Worm (Caenorhabditis elegans): ENCODE measurements around the gene ceh-20.

Gene ceh-20

DNA sequence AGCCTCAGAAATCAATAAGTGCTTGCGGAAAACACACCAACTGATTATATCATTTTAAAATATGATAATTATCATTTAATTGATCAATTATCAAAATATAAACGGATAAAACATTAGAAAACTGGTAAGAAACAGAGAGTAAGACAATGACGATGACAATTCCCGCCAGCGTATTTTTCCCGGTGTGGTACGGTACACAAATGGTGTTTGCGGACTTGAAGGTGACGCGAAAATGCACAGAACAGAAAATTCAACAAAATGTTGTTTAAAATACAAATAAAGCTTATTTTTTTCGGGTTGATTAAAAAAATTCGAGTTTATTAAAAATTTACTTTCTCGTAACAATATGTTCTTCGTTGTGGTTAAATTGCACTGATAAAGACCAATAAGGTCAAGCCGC, 18.5 kb upstream of the ceh-20 start (continued):
- TF ChIP-seq hrde-1 (tag; optimal IDR thresholded peaks at IDR 0.05; ENCODE audit: borderline replicate concordance) = no peak
- no peak for TF ChIP-seq F22D6.2 (tag; optimal IDR thresholded peaks at IDR 0.05)
- no peak for TF ChIP-seq madf-10 (tag; optimal IDR thresholded peaks at IDR 0.05)
- peak; percentile 42 for TF ChIP-seq snpc-1.3 (tag; optimal IDR thresholded peaks at IDR 0.05; ENCODE audit: insufficient read depth)
- peak; percentile 85 for TF ChIP-seq madf-8 (GFP tag; conservative IDR thresholded peaks at IDR 0.05)
- no peak for TF ChIP-seq Y56A3A.18 (GFP tag; IDR thresholded peaks at IDR 0.05)
- TF ChIP-seq rpc-1 (optimal IDR thresholded peaks at IDR 0.05) = no peak
- TF ChIP-seq rpc-1 (tag; optimal IDR thresholded peaks at IDR 0.05) = no peak
- peak; percentile 77 for TF ChIP-seq madf-3 (GFP tag; IDR thresholded peaks at IDR 0.05)

DNA sequence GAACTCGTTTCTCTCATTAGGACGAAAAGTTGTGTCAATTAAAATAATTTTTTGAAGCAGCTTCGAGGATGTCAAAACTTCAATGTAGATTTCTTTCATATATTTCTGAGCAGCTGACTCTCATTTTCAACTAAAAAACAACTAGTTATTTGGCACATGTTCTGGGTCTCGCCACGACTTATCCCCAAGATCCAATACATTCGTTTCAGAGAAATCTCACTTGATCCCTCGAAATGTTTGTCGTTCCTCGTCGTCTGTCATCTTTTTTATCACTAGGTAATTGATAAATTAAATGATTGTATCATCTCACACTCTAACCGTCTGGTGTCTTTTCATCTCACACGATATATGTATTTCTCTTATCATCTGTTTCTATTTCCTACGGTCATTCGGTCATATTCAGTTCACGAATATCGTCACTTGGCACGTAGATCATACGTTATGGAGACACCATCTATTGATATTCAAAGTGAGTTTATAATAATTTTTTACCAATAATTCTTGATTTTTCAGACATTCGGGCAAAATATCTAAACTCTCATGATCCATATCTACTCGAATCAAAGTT, 17.7 kb upstream of the ceh-20 start, which contains the start of the genes rpn-6.1 and F57B9.1:
rpn-6.1 (minus strand) TSS at position 65 of the 568 bp plus-strand sequence.
F57B9.1 (plus strand) TSS at position 154 of the 568 bp plus-strand sequence.
- TF ChIP-seq ztf-25 (GFP tag; IDR thresholded peaks at IDR 0.05) (no peak), nhr-80 (tag; optimal IDR thresholded peaks at IDR 0.05) (peak; percentile 23), ZK185.1 (tag; optimal IDR thresholded peaks at IDR 0.05; ENCODE audit: poor library complexity, severe bottlenecking) (peak; percentile 13), hmg-1.2 (GFP tag; IDR thresholded peaks at IDR 0.05) (0 out of 2 replicates have a peak, but pooled peaks have one; percentile 12), B0261.1 (tag; optimal IDR thresholded peaks at IDR 0.05) (no peak), Y53G8AR.9 (GFP tag; conservative IDR thresholded peaks at IDR 0.05) (no peak), cebp-1 (GFP tag; IDR thresholded peaks at IDR 0.05) (no peak), cebp-1 (tag; optimal IDR thresholded peaks at IDR 0.05) (peak; percentile 22)

DNA sequence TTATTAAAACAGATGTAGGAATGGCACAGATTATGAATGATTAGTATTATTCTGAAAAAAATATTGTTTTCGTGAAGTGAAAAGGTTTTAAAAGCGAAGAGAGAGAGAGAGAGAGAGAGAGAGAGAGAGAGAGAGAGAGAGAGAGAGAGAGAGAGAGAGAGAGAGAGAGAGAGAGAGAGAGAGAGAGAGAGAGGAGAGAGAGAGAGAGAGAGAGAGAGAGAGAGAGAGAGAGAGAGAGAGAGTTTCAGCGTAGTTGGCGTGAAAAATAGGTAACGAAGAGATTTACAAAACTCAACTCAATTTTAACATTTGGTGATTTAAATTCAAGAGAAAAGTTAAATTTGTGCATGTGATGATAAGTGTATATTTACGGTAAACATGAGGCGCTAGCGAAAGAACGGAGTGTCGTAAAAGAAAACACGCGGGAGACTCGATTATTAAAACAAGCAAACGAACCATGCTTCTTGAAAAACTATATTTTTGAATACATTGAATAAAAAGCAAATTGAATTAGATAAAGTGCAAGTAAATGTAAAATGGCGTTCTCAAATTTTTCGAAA, 11.5 kb upstream of the ceh-20 start, which contains the start of gene panl-2:
panl-2 (minus strand) TSS at position 51 of the 560 bp plus-strand sequence.
- TF ChIP-seq lin-35 (GFP tag; optimal IDR thresholded peaks at IDR 0.05) (peak in 1 of 3 experiments; percentile 52), madf-8 (GFP tag; conservative IDR thresholded peaks at IDR 0.05) (no peak), Y67H2A.10 (GFP tag; conservative IDR thresholded peaks at IDR 0.05) (no peak), T26A5.8 (tag; optimal IDR thresholded peaks at IDR 0.05) (no peak), egrh-3 (GFP tag; IDR thresholded peaks at IDR 0.05) (peak; percentile 49; the same call in 1 of the 2 replicates), egl-44 (GFP tag; IDR thresholded peaks at IDR 0.05) (no peak), ZK185.1 (tag; optimal IDR thresholded peaks at IDR 0.05; ENCODE audit: poor library complexity, severe bottlenecking) (no peak), snpc-4 (GFP tag; optimal IDR thresholded peaks at IDR 0.05) (no peak), snpc-4 (tag; optimal IDR thresholded peaks at IDR 0.05) (no peak), attf-3 (GFP tag; conservative IDR thresholded peaks at IDR 0.05) (peak; percentile 88), sea-2 (GFP tag; IDR thresholded peaks at IDR 0.05) (no peak), cebp-2 (GFP tag; IDR thresholded peaks at IDR 0.05) (no peak), pbrm-1 (GFP tag; IDR thresholded peaks at IDR 0.05) (no peak), ccch-3 (GFP tag; optimal IDR thresholded peaks at IDR 0.05) (no peak), attf-5 (GFP tag; optimal IDR thresholded peaks at IDR 0.05) (no peak), lsl-1 (GFP tag; optimal IDR thresholded peaks at IDR 0.05) (no peak), hrde-1 (tag; optimal IDR thresholded peaks at IDR 0.05; ENCODE audit: borderline replicate concordance) (no peak), F49E8.2 (tag; optimal IDR thresholded peaks at IDR 0.05; ENCODE audit: insufficient read depth) (peak; percentile 47)

DNA sequence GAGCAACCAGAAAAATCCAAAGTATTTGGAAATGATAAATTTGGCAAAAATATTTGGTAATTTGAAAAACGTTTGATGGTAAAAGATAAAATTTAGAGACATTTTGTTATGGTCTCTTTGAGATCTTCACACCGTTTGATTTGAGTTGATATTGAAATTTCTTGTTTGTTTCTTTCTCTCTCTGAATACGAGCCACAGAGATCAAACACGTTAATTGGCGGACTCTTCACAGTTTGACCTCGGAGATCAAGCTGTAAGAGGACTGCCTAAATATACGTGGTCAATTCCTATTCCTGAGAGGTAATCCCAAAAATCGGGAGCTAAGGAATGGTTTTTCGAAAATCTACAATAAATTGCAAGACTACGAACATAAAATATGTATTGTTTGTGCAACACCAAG, 11.0 kb upstream of the ceh-20 start:
- TF ChIP-seq rpc-1 (optimal IDR thresholded peaks at IDR 0.05) = no peak
- TF ChIP-seq rpc-1 (tag; optimal IDR thresholded peaks at IDR 0.05) = no peak
- peak; percentile 71 for TF ChIP-seq madf-6 (GFP tag; IDR thresholded peaks at IDR 0.05)
- TF ChIP-seq efl-1 (GFP tag; optimal IDR thresholded peaks at IDR 0.05) = peak; percentile 55
- TF ChIP-seq ztf-18 (tag; optimal IDR thresholded peaks at IDR 0.05) = no peak
- TF ChIP-seq madf-8 (GFP tag; conservative IDR thresholded peaks at IDR 0.05) = 0 out of 2 replicates have a peak, but pooled peaks have one; percentile 6

Measured in whole organism, young adult.